Worm (Caenorhabditis elegans): Measurements from ENCODE around the gene K02F6.8.

Gene K02F6.8

DNA sequence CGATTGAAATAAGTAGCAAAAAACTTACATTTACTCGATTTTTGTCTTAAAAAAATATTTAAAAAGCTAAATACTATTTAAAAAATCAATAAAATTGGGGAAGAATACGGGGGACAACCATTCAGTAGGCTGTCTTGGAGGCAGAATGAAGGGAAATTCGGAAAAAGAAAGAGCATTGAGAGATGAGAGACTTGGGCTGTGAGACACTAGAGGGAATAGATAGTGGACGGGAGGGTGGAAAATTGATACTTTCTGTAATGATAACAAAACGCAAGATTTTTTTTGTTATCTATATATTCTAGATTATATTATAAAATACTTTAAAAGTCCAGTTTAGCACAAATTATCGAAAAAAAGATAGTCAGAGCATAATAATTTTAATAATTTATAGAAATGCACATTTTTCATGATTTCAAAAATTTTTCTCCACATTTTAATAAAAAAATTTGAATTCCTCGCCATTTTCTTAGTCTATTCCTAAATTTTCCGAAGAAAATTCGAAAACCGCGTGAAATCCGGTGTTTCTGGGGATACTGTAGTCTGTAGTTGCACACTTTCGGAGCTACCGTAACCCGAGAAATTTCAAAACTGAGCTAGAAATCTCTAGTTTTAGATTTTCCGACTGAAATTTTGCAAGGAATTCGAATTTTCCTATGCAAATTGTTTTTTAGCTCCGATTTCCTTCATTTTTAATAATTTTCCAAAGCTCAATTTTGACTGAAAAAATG is 31.0 kb downstream of the K02F6.8 start:
- no peak for TF ChIP-seq elt-3 (tag; optimal IDR thresholded peaks at IDR 0.05)
- peak; percentile 44 for TF ChIP-seq lsy-2 (tag; optimal IDR thresholded peaks at IDR 0.05)

DNA sequence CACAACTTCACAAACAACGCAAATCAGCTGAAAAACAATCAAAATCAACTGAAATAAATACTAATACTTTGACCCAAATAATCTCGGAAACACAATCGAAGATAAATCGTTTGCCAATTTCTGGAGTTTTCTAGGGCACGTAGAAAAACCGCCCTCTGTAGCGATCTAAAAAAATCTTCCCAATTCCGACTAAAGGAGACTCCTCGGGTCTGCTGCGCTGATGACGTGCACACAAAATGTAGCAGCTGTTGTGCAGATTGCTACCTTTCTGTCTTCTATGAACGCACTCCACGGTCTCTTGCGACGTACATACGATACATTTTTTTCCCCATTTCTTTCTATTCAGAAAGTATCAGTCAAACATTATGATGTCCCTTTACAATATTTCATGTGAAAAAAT is 46.5 kb downstream of the K02F6.8 start, which contains the start of gene F53G2.1:
Gene F53G2.1 (plus strand): TSS at position 301 of the 400 bp plus-strand sequence.
- TF ChIP-seq lin-32 (GFP tag; optimal IDR thresholded peaks at IDR 0.05) (no peak), hlh-1 (tag; optimal IDR thresholded peaks at IDR 0.05) (peak; percentile 64)

DNA sequence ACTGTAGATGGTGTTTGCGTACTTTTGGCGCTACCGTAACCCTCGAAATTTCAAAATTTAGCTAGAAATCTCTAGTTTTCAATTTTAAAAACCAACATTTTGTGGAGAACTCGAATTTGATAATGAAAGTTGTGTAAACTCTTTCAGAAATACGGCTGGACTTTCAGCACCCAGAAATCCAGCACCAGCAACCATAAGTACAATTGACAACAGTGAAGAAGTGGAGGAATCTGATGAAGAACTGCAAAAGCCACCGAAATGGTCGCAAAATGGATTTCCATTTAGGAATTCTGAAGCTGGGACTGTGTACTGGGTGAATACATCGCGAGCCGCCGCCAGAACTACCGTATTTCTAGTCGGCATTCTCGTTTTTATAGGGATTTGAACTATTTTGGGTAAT is 51.3 kb downstream of the K02F6.8 start, which contains the start of gene F53G2.13:
Gene F53G2.13 (plus strand): TSS at position 301 of the 400 bp plus-strand sequence.
- TF ChIP-seq sptf-1 (tag; optimal IDR thresholded peaks at IDR 0.05) (no peak), mep-1 (tag; optimal IDR thresholded peaks at IDR 0.05) (no peak), unc-62 (GFP tag; optimal IDR thresholded peaks at IDR 0.05) (no peak)
